Fruit fly (Drosophila melanogaster) whole organism, embryonic: Measurements from ENCODE around the gene CG34298.

ENCODE experiments used
- Atf6 ChIP-seq: fragments of 200-800 bp; sonication (Bioruptor generic); IDR thresholded peaks from 2 replicates; pipeline ENCODE4 v1.3.6; 2022; ENCODE audit warnings: missing biosample characterization, missing genetic modification characterization
- Bdp1 ChIP-seq: fragments of 200-800 bp; sonication (Bioruptor generic); optimal IDR thresholded peaks from 3 replicates; lab custom pipeline; 2016; ENCODE audit warnings: missing biosample characterization, missing genetic modification characterization
- CG1233 ChIP-seq: fragments of 200-800 bp; sonication (Bioruptor generic); optimal IDR thresholded peaks from 4 replicates; lab custom pipeline; 2018; ENCODE audit warnings: missing biosample characterization, mild to moderate bottlenecking, missing genetic modification characterization
- CG14014 ChIP-seq: fragments of 200-800 bp; sonication (Bioruptor generic); IDR thresholded peaks from 2 replicates; pipeline ENCODE4 v1.3.6; 2022; ENCODE audit warnings: missing biosample characterization, missing genetic modification characterization
- CG15269 ChIP-seq: fragments of 200-800 bp; sonication (Bioruptor generic); optimal IDR thresholded peaks from 2 replicates; lab custom pipeline; 2018; ENCODE audit warnings: missing biosample characterization, mild to moderate bottlenecking, missing genetic modification characterization, moderate library complexity
- CG1602 ChIP-seq: fragments of 200-800 bp; sonication (Bioruptor generic); optimal IDR thresholded peaks from 3 replicates; lab custom pipeline; 2016; ENCODE audit warnings: missing biosample characterization, missing genetic modification characterization
- CG17829 ChIP-seq: fragments of 200-800 bp; optimal IDR thresholded peaks from 2 replicates; lab custom pipeline; 2019; ENCODE audit warnings: missing biosample characterization, mild to moderate bottlenecking, missing genetic modification characterization, moderate library complexity
- CG18599 ChIP-seq: fragments of 200-800 bp; sonication (Bioruptor generic); optimal IDR thresholded peaks from 3 replicates; lab custom pipeline; 2017; ENCODE audit warnings: missing biosample characterization, missing genetic modification characterization, mild to moderate bottlenecking, moderate library complexity, missing genetic modification reagents
- CG2199 ChIP-seq: fragments of 200-800 bp; sonication (Bioruptor generic); IDR thresholded peaks from 3 replicates; pipeline ENCODE4 v1.3.6; 2022; ENCODE audit warnings: missing biosample characterization, missing genetic modification characterization
- CG2712 ChIP-seq: fragments of 200-800 bp; optimal IDR thresholded peaks from 3 replicates; lab custom pipeline; 2019; ENCODE audit warnings: missing biosample characterization, mild to moderate bottlenecking, missing genetic modification characterization, moderate library complexity
- CG32532 ChIP-seq: fragments of 200-800 bp; sonication (Bioruptor generic); IDR thresholded peaks from 2 replicates; pipeline ENCODE4 v1.3.6; 2022; ENCODE audit warnings: missing biosample characterization, missing genetic modification characterization
- CG3407 ChIP-seq: fragments of 200-800 bp; sonication (Bioruptor generic); optimal IDR thresholded peaks from 2 replicates; lab custom pipeline; 2018; ENCODE audit warnings: missing biosample characterization, mild to moderate bottlenecking, missing genetic modification characterization
- CG34422 ChIP-seq: fragments of 200-800 bp; sonication (Bioruptor generic); IDR thresholded peaks from 3 replicates; pipeline ENCODE4 v1.3.6; 2022; ENCODE audit warnings: missing biosample characterization, missing genetic modification characterization
- CG4282 ChIP-seq: fragments of 200-800 bp; sonication (Bioruptor generic); optimal IDR thresholded peaks from 2 replicates; lab custom pipeline; 2016; ENCODE audit warnings: missing biosample characterization, missing genetic modification characterization
- CG6272 ChIP-seq: fragments of 200-800 bp; sonication (Bioruptor generic); IDR thresholded peaks from 2 replicates; pipeline ENCODE4 v1.3.6; 2022; ENCODE audit warnings: missing biosample characterization, missing genetic modification characterization
- CG7963 ChIP-seq: fragments of 200-800 bp; sonication (Bioruptor generic); IDR thresholded peaks from 3 replicates; pipeline ENCODE4 v1.3.6; 2022; ENCODE audit warnings: missing biosample characterization, missing genetic modification characterization; ENCODE audit not compliant: partially characterized antibody
- CG8290 ChIP-seq, 3 experiments: fragments of 200-800 bp; sonication (Bioruptor generic); optimal IDR thresholded peaks; 2 replicates each; lab custom pipeline; 2016 to 2019; ENCODE audit warnings: missing biosample characterization in 3 of 3, missing genetic modification characterization in 3 of 3, mild to moderate bottlenecking in 2 of 3, moderate library complexity in 1 of 3
- CHES-1-like ChIP-seq: fragments of 200-800 bp; sonication (Bioruptor generic); optimal IDR thresholded peaks from 2 replicates; lab custom pipeline; 2016; ENCODE audit warnings: missing biosample characterization, missing genetic modification characterization
- Camta ChIP-seq: fragments of 200-800 bp; sonication (Bioruptor generic); optimal IDR thresholded peaks from 2 replicates; lab custom pipeline; 2016; ENCODE audit warnings: missing biosample characterization, missing genetic modification characterization
- CkIIα-i1 ChIP-seq: fragments of 200-800 bp; sonication (Bioruptor generic); IDR thresholded peaks from 2 replicates; pipeline ENCODE4 v1.3.6; 2022; ENCODE audit warnings: missing biosample characterization, missing genetic modification characterization
- D ChIP-seq, 2 experiments: fragments of 200-800 bp in 1 of 2; fragments of >200 bp in 1 of 2; sonication (Bioruptor generic) in 1 of 2; optimal IDR thresholded peaks; 2 replicates in 1 of 2; 3 replicates in 1 of 2; lab custom pipeline; 2017; ENCODE audit warnings: mild to moderate bottlenecking in 1 of 2, missing biosample characterization in 1 of 2, missing genetic modification characterization in 1 of 2, missing genetic modification reagents in 1 of 2
- Drgx ChIP-seq: fragments of 200-800 bp; sonication (Bioruptor generic); IDR thresholded peaks from 2 replicates; pipeline ENCODE4 v1.3.6; 2022; ENCODE audit warnings: missing biosample characterization, missing genetic modification characterization
- Fer3 ChIP-seq: fragments of 200-800 bp; sonication (Bioruptor generic); optimal IDR thresholded peaks from 2 replicates; lab custom pipeline; 2018; ENCODE audit warnings: missing biosample characterization, mild to moderate bottlenecking, missing genetic modification characterization, moderate library complexity
- Hr3 ChIP-seq: fragments of 200-800 bp; sonication (Bioruptor generic); optimal IDR thresholded peaks from 3 replicates; lab custom pipeline; 2016; ENCODE audit warnings: missing biosample characterization, missing genetic modification characterization
- NC2β ChIP-seq: fragments of 200-800 bp; sonication (Bioruptor generic); optimal IDR thresholded peaks from 2 replicates; lab custom pipeline; 2016; ENCODE audit warnings: missing biosample characterization, missing genetic modification characterization
- Neu2 ChIP-seq: fragments of 200-800 bp; sonication (Bioruptor generic); optimal IDR thresholded peaks from 3 replicates; lab custom pipeline; 2016; ENCODE audit warnings: missing biosample characterization, missing genetic modification characterization, borderline replicate concordance
- Nf-YC ChIP-seq: fragments of 200-800 bp; optimal IDR thresholded peaks from 3 replicates; lab custom pipeline; 2019; ENCODE audit warnings: missing biosample characterization, mild to moderate bottlenecking, missing genetic modification characterization, moderate library complexity
- NfI ChIP-seq: fragments of 200-800 bp; sonication (Bioruptor generic); optimal IDR thresholded peaks from 3 replicates; lab custom pipeline; 2018; ENCODE audit warnings: missing biosample characterization, mild to moderate bottlenecking, missing genetic modification characterization, moderate library complexity
- Sry-δ ChIP-seq: fragments of 200-800 bp; sonication (Bioruptor generic); optimal IDR thresholded peaks from 2 replicates; lab custom pipeline; 2016; ENCODE audit warnings: missing biosample characterization, missing genetic modification characterization
- Stat92E ChIP-seq, 3 experiments: fragments of >200 bp in 2 of 3; fragments of 200-800 bp in 1 of 3; sonication (Bioruptor generic) in 1 of 3; optimal IDR thresholded peaks; 2 replicates each; lab custom pipeline; 2017 to 2019; ENCODE audit warnings: missing biosample characterization in 3 of 3, missing genetic modification characterization in 3 of 3, mild to moderate bottlenecking in 1 of 3, moderate library complexity in 1 of 3
- Trl ChIP-seq, 3 experiments: fragments of >200 bp in 2 of 3; fragments of 200-800 bp in 1 of 3; sonication (Bioruptor generic) in 1 of 3; optimal IDR thresholded peaks; 2 replicates in 1 of 3; 3 replicates in 2 of 3; lab custom pipeline; 2016 to 2017; ENCODE audit warnings: missing biosample characterization in 1 of 3, missing genetic modification characterization in 1 of 3
- ap ChIP-seq: fragments of 200-800 bp; sonication (Bioruptor generic); IDR thresholded peaks from 2 replicates; pipeline ENCODE4 v1.3.6; 2022; ENCODE audit warnings: missing biosample characterization, missing genetic modification characterization
- ato ChIP-seq: fragments of 200-800 bp; sonication (Bioruptor generic); IDR thresholded peaks from 2 replicates; pipeline ENCODE4 v1.3.6; 2022; ENCODE audit warnings: missing biosample characterization, missing genetic modification characterization; ENCODE audit not compliant: partially characterized antibody
- crc ChIP-seq: fragments of 200-800 bp; sonication (Bioruptor generic); optimal IDR thresholded peaks from 2 replicates; lab custom pipeline; 2016; ENCODE audit warnings: missing biosample characterization, missing genetic modification characterization
- ftz-f1 ChIP-seq: fragments of 200-800 bp; sonication (Bioruptor generic); optimal IDR thresholded peaks from 2 replicates; lab custom pipeline; 2016; ENCODE audit warnings: missing biosample characterization, missing genetic modification characterization
- gfzf ChIP-seq: fragments of 200-800 bp; sonication (Bioruptor generic); optimal IDR thresholded peaks from 2 replicates; lab custom pipeline; 2016; ENCODE audit warnings: missing biosample characterization, mild to moderate bottlenecking, missing genetic modification characterization, moderate library complexity
- grn ChIP-seq: fragments of 200-800 bp; sonication (Bioruptor generic); optimal IDR thresholded peaks from 3 replicates; lab custom pipeline; 2017; ENCODE audit warnings: missing biosample characterization, missing genetic modification characterization
- hb ChIP-seq: fragments of 200-800 bp; sonication (Bioruptor generic); IDR thresholded peaks from 3 replicates; pipeline ENCODE4 v1.3.6; 2022; ENCODE audit warnings: missing biosample characterization, missing genetic modification characterization; ENCODE audit not compliant: partially characterized antibody
- nerfin-1 ChIP-seq: fragments of 200-800 bp; sonication (Bioruptor generic); optimal IDR thresholded peaks from 3 replicates; lab custom pipeline; 2019; ENCODE audit warnings: missing biosample characterization, mild to moderate bottlenecking, missing genetic modification characterization, moderate library complexity
- nom ChIP-seq: fragments of 200-800 bp; sonication (Bioruptor generic); optimal IDR thresholded peaks from 2 replicates; lab custom pipeline; 2017; ENCODE audit warnings: missing biosample characterization, missing genetic modification characterization, mild to moderate bottlenecking, moderate library complexity, missing genetic modification reagents
- onecut ChIP-seq: fragments of 200-800 bp; sonication (Bioruptor generic); IDR thresholded peaks from 2 replicates; pipeline ENCODE4 v1.3.6; 2022; ENCODE audit warnings: missing biosample characterization, missing genetic modification characterization
- repo ChIP-seq: fragments of 200-800 bp; sonication (Bioruptor generic); optimal IDR thresholded peaks from 2 replicates; lab custom pipeline; 2016; ENCODE audit warnings: missing biosample characterization, missing genetic modification characterization
- slp2 ChIP-seq: fragments of 200-800 bp; sonication (Bioruptor generic); optimal IDR thresholded peaks from 2 replicates; lab custom pipeline; 2016; ENCODE audit warnings: missing biosample characterization, missing genetic modification characterization
- tin ChIP-seq: fragments of 200-800 bp; sonication (Bioruptor generic); optimal IDR thresholded peaks from 3 replicates; lab custom pipeline; 2016; ENCODE audit warnings: missing biosample characterization, missing genetic modification characterization
- toy ChIP-seq: fragments of 200-800 bp; sonication (Bioruptor generic); IDR thresholded peaks from 2 replicates; pipeline ENCODE4 v1.3.6; 2022; ENCODE audit warnings: missing biosample characterization, missing genetic modification characterization
- usp ChIP-seq: fragments of >200 bp; optimal IDR thresholded peaks from 2 replicates; lab custom pipeline; 2017; ENCODE audit warnings: missing biosample characterization, missing genetic modification characterization
- zen ChIP-seq: fragments of 200-800 bp; sonication (Bioruptor generic); optimal IDR thresholded peaks from 3 replicates; lab custom pipeline; 2018; ENCODE audit warnings: missing biosample characterization, mild to moderate bottlenecking, missing genetic modification characterization, moderate library complexity
- zf30C ChIP-seq: fragments of 200-800 bp; sonication (Bioruptor generic); optimal IDR thresholded peaks from 3 replicates; lab custom pipeline; 2018; ENCODE audit warnings: missing biosample characterization, mild to moderate bottlenecking, missing genetic modification characterization

CG34298 gene

DNA sequence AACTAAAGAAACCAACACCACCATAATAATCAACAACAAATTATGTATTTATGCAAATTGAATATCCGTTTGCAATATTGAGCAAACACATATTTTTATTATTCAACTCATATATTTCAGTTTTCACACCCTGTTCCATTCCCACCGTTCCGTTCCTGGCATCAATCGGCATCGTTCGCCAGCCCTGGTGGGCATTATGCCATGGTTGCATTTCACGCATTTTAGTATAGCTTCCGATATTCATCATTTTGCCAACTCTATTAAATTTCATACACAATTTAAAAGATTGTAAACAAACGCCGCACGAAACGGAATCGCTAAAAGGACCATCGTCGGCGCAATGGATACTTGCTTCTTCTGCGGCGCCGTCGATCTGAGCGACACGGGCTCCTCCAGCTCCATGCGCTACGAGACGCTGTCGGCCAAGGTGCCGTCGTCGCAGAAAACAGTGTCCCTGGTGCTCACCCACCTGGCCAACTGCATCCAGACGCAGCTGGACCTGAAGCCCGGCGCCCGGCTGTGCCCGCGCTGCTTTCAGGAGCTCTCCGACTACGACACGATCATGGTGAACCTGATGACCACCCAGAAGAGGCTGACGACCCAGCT is 43.6 kb downstream of the CG34298 start, which contains the start of gene Sry-delta (continued):
- peak; percentile 46 for TF ChIP-seq ap
- peak; percentile 72 for TF ChIP-seq CG8290 (GFP tag; optimal IDR thresholded peaks at IDR 0.05; lab: Kevin White, UChicago)
- peak in 1 of 2 experiments; percentile 37 for TF ChIP-seq CG8290 (tag; optimal IDR thresholded peaks at IDR 0.05; lab: Kevin White, UChicago)
- peak; percentile 75 for TF ChIP-seq Fer3 (tag; lab: Kevin White, UChicago)
- peak; percentile 84 for TF ChIP-seq CG34422 (GFP tag; lab: Robert Waterston, UW)
- TF ChIP-seq D (optimal IDR thresholded peaks at IDR 0.05; lab: Kevin White, UChicago) = no peak
- TF ChIP-seq D (GFP tag; optimal IDR thresholded peaks at IDR 0.05; lab: Kevin White, UChicago) = peak; percentile 37
- no peak for TF ChIP-seq Stat92E (GFP tag; optimal IDR thresholded peaks at IDR 0.05; lab: Kevin White, UChicago)
- TF ChIP-seq ato (GFP tag; lab: Robert Waterston, UW) = peak; percentile 64; the same call in 1 of the 2 replicates
- TF ChIP-seq CG18599 (GFP tag; lab: Kevin White, UChicago) = no peak
- peak; percentile 86 for TF ChIP-seq CG4282 (GFP tag; lab: Kevin White, UChicago)
- peak; percentile 78 for TF ChIP-seq Camta
- TF ChIP-seq grn = no peak
- peak; percentile 88 for TF ChIP-seq CG32532 (GFP tag; lab: Robert Waterston, UW)
- peak; percentile 14 for TF ChIP-seq Neu2
- peak; percentile 64 for TF ChIP-seq nerfin-1 (tag; lab: Kevin White, UChicago)
- TF ChIP-seq NfI (GFP tag; lab: Kevin White, UChicago) = peak; percentile 83
- TF ChIP-seq repo (GFP tag; lab: Kevin White, UChicago) = peak; percentile 79
- TF ChIP-seq slp2 = peak; percentile 77
- peak; percentile 84 for TF ChIP-seq CG17829
- peak; percentile 61; the same call in 1 of the 2 replicates for TF ChIP-seq CG14014
- peak; percentile 80 for TF ChIP-seq Atf6
- TF ChIP-seq ftz-f1 (GFP tag; lab: Kevin White, UChicago) = peak; percentile 79
- peak; percentile 80 for TF ChIP-seq zen (tag; lab: Kevin White, UChicago)
- no peak for TF ChIP-seq CG15269
- TF ChIP-seq CkIIα-i1 (GFP tag; lab: Robert Waterston, UW) = no peak
- peak; percentile 69 for TF ChIP-seq CG6272 (GFP tag; lab: Robert Waterston, UW)
- peak; percentile 52 for TF ChIP-seq gfzf (GFP tag; lab: Kevin White, UChicago)
- peak; percentile 99 for TF ChIP-seq Sry-δ (GFP tag; lab: Kevin White, UChicago)
- TF ChIP-seq crc = peak; percentile 64
- peak; percentile 95 for TF ChIP-seq CHES-1-like (GFP tag; lab: Kevin White, UChicago)
- TF ChIP-seq Hr3 = peak; percentile 68
- no peak for TF ChIP-seq usp (GFP tag; lab: Kevin White, UChicago)
- no peak for TF ChIP-seq Trl (optimal IDR thresholded peaks at IDR 0.05; lab: Kevin White, UChicago)
- peak; percentile 92 for TF ChIP-seq Trl (GFP tag; optimal IDR thresholded peaks at IDR 0.05; lab: Kevin White, UChicago)
- TF ChIP-seq Bdp1 = peak; percentile 73
- TF ChIP-seq toy (GFP tag; lab: Robert Waterston, UW) = no peak
- TF ChIP-seq tin (GFP tag; lab: Kevin White, UChicago) = peak; percentile 91
- TF ChIP-seq CG1602 (GFP tag; lab: Kevin White, UChicago) = peak; percentile 74
- peak; percentile 60; the same call in 1 of the 3 replicates for TF ChIP-seq CG2199
- TF ChIP-seq nom (GFP tag; lab: Kevin White, UChicago) = peak; percentile 70
- TF ChIP-seq CG7963 (GFP tag; lab: Robert Waterston, UW) = no peak
- TF ChIP-seq CG3407 (GFP tag; lab: Kevin White, UChicago) = no peak
- TF ChIP-seq zf30C (GFP tag; lab: Kevin White, UChicago) = no peak
- peak; percentile 55; the same call in 1 of the 2 replicates for TF ChIP-seq Drgx (GFP tag; lab: Robert Waterston, UW)
- peak; percentile 83 for TF ChIP-seq CG2712 (tag; lab: Kevin White, UChicago)
- peak; percentile 50 for TF ChIP-seq onecut (GFP tag; lab: Robert Waterston, UW)
- TF ChIP-seq Nf-YC (tag; lab: Kevin White, UChicago) = peak; percentile 63
- TF ChIP-seq NC2β = peak; percentile 86
- TF ChIP-seq hb (GFP tag; lab: Robert Waterston, UW) = peak; percentile 60; the same call in 2 of the 3 replicates
- TF ChIP-seq CG1233 (GFP tag; lab: Kevin White, UChicago) = peak; percentile 52
